Fruit fly (Drosophila melanogaster) whole organism, embryonic: ENCODE results near the gene CG7945.
A peak's percentile ranks its signal among the peaks of the same experiment; 100 is the strongest.

ENCODE experiments used
- Awh ChIP-seq: fragments of 200-800 bp; sonication (Bioruptor generic); IDR thresholded peaks from 2 replicates; pipeline ENCODE4, ENCODE4 v1.3.6; 2022; ENCODE audit warnings: missing biosample characterization, missing genetic modification characterization
- BEAF-32 ChIP-seq: fragments of 200-800 bp; sonication (Bioruptor generic); optimal IDR thresholded peaks from 3 replicates; lab custom pipeline; 2017; ENCODE audit warnings: missing biosample characterization, missing genetic modification characterization, mild to moderate bottlenecking, moderate library complexity, missing genetic modification reagents
- Bgb ChIP-seq: fragments of 200-800 bp; sonication (Bioruptor generic); IDR thresholded peaks from 2 replicates; pipeline ENCODE4 v1.3.6; 2022; ENCODE audit warnings: missing biosample characterization, missing genetic modification characterization; ENCODE audit not compliant: partially characterized antibody
- Bteb2 ChIP-seq: fragments of 200-800 bp; sonication (Bioruptor generic); optimal IDR thresholded peaks from 2 replicates; lab custom pipeline; 2016; ENCODE audit warnings: missing biosample characterization, missing genetic modification characterization
- CG13287 ChIP-seq: fragments of 200-800 bp; sonication (Bioruptor generic); IDR thresholded peaks from 2 replicates; pipeline ENCODE4 v1.3.6; 2022; ENCODE audit warnings: missing biosample characterization, missing genetic modification characterization; ENCODE audit not compliant: partially characterized antibody
- CG15479 ChIP-seq: fragments of 200-800 bp; sonication (Bioruptor generic); optimal IDR thresholded peaks from 3 replicates; lab custom pipeline; 2019; ENCODE audit warnings: missing biosample characterization, mild to moderate bottlenecking, missing genetic modification characterization, moderate library complexity
- CG15514 ChIP-seq: fragments of 200-800 bp; sonication (Bioruptor generic); optimal IDR thresholded peaks from 3 replicates; lab custom pipeline; 2017; ENCODE audit warnings: missing biosample characterization, missing genetic modification characterization, mild to moderate bottlenecking, moderate library complexity, missing genetic modification reagents
- CG15696 ChIP-seq: fragments of 200-800 bp; sonication (Bioruptor generic); optimal IDR thresholded peaks from 2 replicates; lab custom pipeline; 2019; ENCODE audit warnings: missing biosample characterization, mild to moderate bottlenecking, missing genetic modification characterization, moderate library complexity
- CG16779 ChIP-seq: fragments of 200-800 bp; sonication (Bioruptor generic); IDR thresholded peaks from 2 replicates; pipeline ENCODE4 v1.3.6; 2022; ENCODE audit warnings: missing biosample characterization, missing genetic modification characterization
- CG16813 ChIP-seq: fragments of 200-800 bp; sonication (Bioruptor generic); IDR thresholded peaks from 3 replicates; pipeline ENCODE4 v1.3.6; 2022; ENCODE audit warnings: missing biosample characterization, missing genetic modification characterization; ENCODE audit not compliant: partially characterized antibody
- CG18764 ChIP-seq: fragments of 200-800 bp; sonication (Bioruptor generic); optimal IDR thresholded peaks from 3 replicates; lab custom pipeline; 2016; ENCODE audit warnings: missing biosample characterization, missing genetic modification characterization
- CG2120 ChIP-seq: fragments of 200-800 bp; sonication (Bioruptor generic); optimal IDR thresholded peaks from 3 replicates; lab custom pipeline; 2016; ENCODE audit warnings: missing biosample characterization, missing genetic modification characterization
- CG2199 ChIP-seq: fragments of 200-800 bp; sonication (Bioruptor generic); IDR thresholded peaks from 3 replicates; pipeline ENCODE4 v1.3.6; 2022; ENCODE audit warnings: missing biosample characterization, missing genetic modification characterization
- CG34224 ChIP-seq: fragments of 200-800 bp; sonication (Bioruptor generic); IDR thresholded peaks from 3 replicates; pipeline ENCODE4 v1.3.6; 2022; ENCODE audit warnings: missing biosample characterization, missing genetic modification characterization; ENCODE audit not compliant: partially characterized antibody
- CG34422 ChIP-seq: fragments of 200-800 bp; sonication (Bioruptor generic); IDR thresholded peaks from 3 replicates; pipeline ENCODE4 v1.3.6; 2022; ENCODE audit warnings: missing biosample characterization, missing genetic modification characterization
- CG3995 ChIP-seq: fragments of 200-800 bp; sonication (Bioruptor generic); optimal IDR thresholded peaks from 3 replicates; lab custom pipeline; 2016; ENCODE audit warnings: missing biosample characterization, missing genetic modification characterization
- CG8478 ChIP-seq: fragments of >200 bp; optimal IDR thresholded peaks from 2 replicates; lab custom pipeline; 2018
- CG9727 ChIP-seq: fragments of 200-800 bp; sonication (Bioruptor generic); optimal IDR thresholded peaks from 3 replicates; lab custom pipeline; 2017; ENCODE audit warnings: missing biosample characterization, mild to moderate bottlenecking, missing genetic modification characterization
- CoRest ChIP-seq: fragments of 200-800 bp; sonication (Bioruptor generic); optimal IDR thresholded peaks from 3 replicates; lab custom pipeline; 2018; ENCODE audit warnings: missing biosample characterization, mild to moderate bottlenecking, missing genetic modification characterization, moderate library complexity
- D19B ChIP-seq: fragments of 200-800 bp; sonication (Bioruptor generic); optimal IDR thresholded peaks from 2 replicates; lab custom pipeline; 2017; ENCODE audit warnings: missing biosample characterization, mild to moderate bottlenecking, missing genetic modification characterization
- Dll ChIP-seq: fragments of 200-800 bp; sonication (Bioruptor generic); IDR thresholded peaks from 4 replicates; pipeline ENCODE4 v1.3.6; 2022; ENCODE audit warnings: missing biosample characterization, missing genetic modification characterization; ENCODE audit not compliant: partially characterized antibody
- Doc3 ChIP-seq: fragments of 200-800 bp; sonication (Bioruptor generic); IDR thresholded peaks from 3 replicates; pipeline ENCODE4 v1.3.6; 2022; ENCODE audit warnings: missing biosample characterization, missing genetic modification characterization; ENCODE audit not compliant: partially characterized antibody
- GATAe ChIP-seq: fragments of 200-800 bp; sonication (Bioruptor generic); conservative IDR thresholded peaks from 2 replicates; pipeline ENCODE4 v1.3.6; 2022; ENCODE audit warnings: missing biosample characterization, missing genetic modification characterization
- H2.0 ChIP-seq: fragments of 200-800 bp; sonication (Bioruptor generic); IDR thresholded peaks from 2 replicates; pipeline ENCODE4 v1.3.6; 2022; ENCODE audit warnings: missing biosample characterization, missing genetic modification characterization
- Hand ChIP-seq: fragments of 200-800 bp; sonication (Bioruptor generic); optimal IDR thresholded peaks from 2 replicates; lab custom pipeline; 2017; ENCODE audit warnings: mild to moderate bottlenecking, missing biosample characterization, missing genetic modification reagents, missing genetic modification characterization
- Kr ChIP-seq: fragments of 200-800 bp; sonication (Bioruptor generic); optimal IDR thresholded peaks from 2 replicates; lab custom pipeline; 2017; ENCODE audit warnings: missing biosample characterization, mild to moderate bottlenecking, missing genetic modification characterization
- Med ChIP-seq: fragments of 200-800 bp; sonication (Bioruptor generic); peaks from one replicate; lab custom pipeline; 2016; ENCODE audit warnings: missing biosample characterization, missing genetic modification characterization, mild to moderate bottlenecking, inconsistent platforms, moderate library complexity
- Xrp1 ChIP-seq: fragments of 200-800 bp; sonication (Bioruptor generic); IDR thresholded peaks from 2 replicates; pipeline ENCODE4 v1.3.6; 2022; ENCODE audit warnings: missing biosample characterization, missing genetic modification characterization
- crp ChIP-seq, 2 experiments: fragments of 200-800 bp; sonication (Bioruptor generic); optimal IDR thresholded peaks; 2 replicates in 1 of 2; 3 replicates in 1 of 2; lab custom pipeline; 2017; ENCODE audit warnings: missing biosample characterization in 2 of 2, missing genetic modification characterization in 2 of 2, mild to moderate bottlenecking in 1 of 2, moderate library complexity in 1 of 2
- dan ChIP-seq: fragments of 200-800 bp; sonication (Bioruptor generic); IDR thresholded peaks from 2 replicates; pipeline ENCODE4 v1.3.6; 2022; ENCODE audit warnings: missing biosample characterization, missing genetic modification characterization
- exex ChIP-seq: fragments of 200-800 bp; sonication (Bioruptor generic); optimal IDR thresholded peaks from 4 replicates; lab custom pipeline; 2018; ENCODE audit warnings: missing biosample characterization, mild to moderate bottlenecking, missing genetic modification characterization, moderate library complexity
- gcm ChIP-seq: fragments of 200-800 bp; sonication (Bioruptor generic); optimal IDR thresholded peaks from 2 replicates; lab custom pipeline; 2019; ENCODE audit warnings: missing biosample characterization, mild to moderate bottlenecking, missing genetic modification characterization, moderate library complexity
- grn ChIP-seq: fragments of 200-800 bp; sonication (Bioruptor generic); optimal IDR thresholded peaks from 3 replicates; lab custom pipeline; 2017; ENCODE audit warnings: missing biosample characterization, missing genetic modification characterization
- insv ChIP-seq, 2 experiments: fragments of 200-800 bp; sonication (Bioruptor generic); optimal IDR thresholded peaks; 3 replicates each; lab custom pipeline; 2016 to 2018; ENCODE audit warnings: missing biosample characterization in 2 of 2, missing genetic modification characterization in 2 of 2
- mirr ChIP-seq: fragments of 200-800 bp; sonication (Bioruptor generic); optimal IDR thresholded peaks from 3 replicates; lab custom pipeline; 2018; ENCODE audit warnings: missing biosample characterization, mild to moderate bottlenecking, missing genetic modification characterization
- pros ChIP-seq: fragments of 200-800 bp; sonication (Bioruptor generic); optimal IDR thresholded peaks from 3 replicates; lab custom pipeline; 2019; ENCODE audit warnings: missing biosample characterization, mild to moderate bottlenecking, missing genetic modification characterization, moderate library complexity
- rib ChIP-seq: fragments of 200-800 bp; sonication (Bioruptor generic); IDR thresholded peaks from 2 replicates; pipeline ENCODE4 v1.3.6; 2022; ENCODE audit warnings: missing biosample characterization, missing genetic modification characterization
- salm ChIP-seq: fragments of 200-800 bp; sonication (Bioruptor generic); optimal IDR thresholded peaks from 2 replicates; lab custom pipeline; 2018; ENCODE audit warnings: missing biosample characterization, mild to moderate bottlenecking, missing genetic modification characterization
- scrt ChIP-seq: fragments of 200-800 bp; sonication (Bioruptor generic); optimal IDR thresholded peaks from 2 replicates; lab custom pipeline; 2018; ENCODE audit warnings: missing biosample characterization, mild to moderate bottlenecking, missing genetic modification characterization, moderate library complexity
- sd ChIP-seq: fragments of 200-800 bp; sonication (Bioruptor generic); optimal IDR thresholded peaks from 3 replicates; lab custom pipeline; 2018; ENCODE audit warnings: missing biosample characterization, mild to moderate bottlenecking, missing genetic modification characterization, moderate library complexity
- sens ChIP-seq: fragments of 200-800 bp; sonication (Bioruptor generic); peaks from one replicate; lab custom pipeline; 2016; ENCODE audit warnings: missing biosample characterization, missing genetic modification characterization
- sug ChIP-seq: fragments of 200-800 bp; optimal IDR thresholded peaks from 2 replicates; lab custom pipeline; 2019; ENCODE audit warnings: missing biosample characterization, mild to moderate bottlenecking, missing genetic modification characterization, moderate library complexity
- tll ChIP-seq, 2 experiments: fragments of 200-800 bp in 1 of 2; fragments of >200 bp in 1 of 2; sonication (Bioruptor generic) in 1 of 2; optimal IDR thresholded peaks; 2 replicates each; lab custom pipeline; 2017 to 2019; ENCODE audit warnings: missing biosample characterization in 2 of 2, missing genetic modification characterization in 2 of 2, mild to moderate bottlenecking in 1 of 2, moderate library complexity in 1 of 2
- twi ChIP-seq: fragments of 200-800 bp; optimal IDR thresholded peaks from 2 replicates; lab custom pipeline; 2019; ENCODE audit warnings: missing biosample characterization, mild to moderate bottlenecking, missing genetic modification characterization, moderate library complexity
- unc-4 ChIP-seq: fragments of 200-800 bp; sonication (Bioruptor generic); IDR thresholded peaks from 2 replicates; pipeline ENCODE4 v1.3.6; 2022; ENCODE audit warnings: missing biosample characterization, missing genetic modification characterization; ENCODE audit not compliant: partially characterized antibody
- zen ChIP-seq: fragments of 200-800 bp; sonication (Bioruptor generic); optimal IDR thresholded peaks from 3 replicates; lab custom pipeline; 2018; ENCODE audit warnings: missing biosample characterization, mild to moderate bottlenecking, missing genetic modification characterization, moderate library complexity
- zen2 ChIP-seq: fragments of 200-800 bp; sonication (Bioruptor generic); IDR thresholded peaks from 3 replicates; pipeline ENCODE4 v1.3.6; 2022; ENCODE audit warnings: missing biosample characterization, missing genetic modification characterization; ENCODE audit not compliant: partially characterized antibody

Gene CG7945

dm6 chr3L:15517508-15517907 lies 6.4 kb downstream of the CG7945 start (continued):
- no peak for TF ChIP-seq CG16779 (GFP tag; lab: Robert Waterston, UW)
- TF ChIP-seq grn (GFP tag; lab: Kevin White, UChicago), result peak; percentile 8
- TF ChIP-seq CoRest, result no peak
- no peak for TF ChIP-seq CG34422 (GFP tag; lab: Robert Waterston, UW)
- peak; percentile 12 for TF ChIP-seq CG15696 (tag; lab: Kevin White, UChicago)
- peak; percentile 9 for TF ChIP-seq sug (tag; lab: Kevin White, UChicago)
- TF ChIP-seq insv (GFP tag; optimal IDR thresholded peaks at IDR 0.05; lab: Kevin White, UChicago), result no peak
- TF ChIP-seq mirr (GFP tag; lab: Kevin White, UChicago), result peak; percentile 12
- no peak for TF ChIP-seq CG8478 (lab: Kevin White, UChicago)
- no peak for TF ChIP-seq CG2120 (GFP tag; lab: Kevin White, UChicago)
- TF ChIP-seq CG15514, result no peak
- TF ChIP-seq CG16813 (GFP tag; lab: Robert Waterston, UW), result no peak
- TF ChIP-seq Bteb2, result no peak
- no peak for TF ChIP-seq D19B (GFP tag; lab: Kevin White, UChicago)
- no peak for TF ChIP-seq CG15479 (GFP tag; lab: Kevin White, UChicago)
- TF ChIP-seq H2.0 (GFP tag; lab: Robert Waterston, UW), result 0 out of 2 replicates have a peak, but pooled peaks have one; percentile 18
- TF ChIP-seq gcm, result no peak
- no peak for TF ChIP-seq scrt (GFP tag; lab: Kevin White, UChicago)
- peak; percentile 55 for TF ChIP-seq sd (tag; lab: Kevin White, UChicago)
- peak; percentile 84; the same call in 2 of the 3 replicates for TF ChIP-seq CG2199 (GFP tag; lab: Robert Waterston, UW)
- TF ChIP-seq CG9727 (GFP tag; lab: Kevin White, UChicago), result no peak
- no peak for TF ChIP-seq dan
- TF ChIP-seq GATAe (GFP tag; lab: Robert Waterston, UW), result peak; percentile 72
- TF ChIP-seq exex, result peak; percentile 93

DNA sequence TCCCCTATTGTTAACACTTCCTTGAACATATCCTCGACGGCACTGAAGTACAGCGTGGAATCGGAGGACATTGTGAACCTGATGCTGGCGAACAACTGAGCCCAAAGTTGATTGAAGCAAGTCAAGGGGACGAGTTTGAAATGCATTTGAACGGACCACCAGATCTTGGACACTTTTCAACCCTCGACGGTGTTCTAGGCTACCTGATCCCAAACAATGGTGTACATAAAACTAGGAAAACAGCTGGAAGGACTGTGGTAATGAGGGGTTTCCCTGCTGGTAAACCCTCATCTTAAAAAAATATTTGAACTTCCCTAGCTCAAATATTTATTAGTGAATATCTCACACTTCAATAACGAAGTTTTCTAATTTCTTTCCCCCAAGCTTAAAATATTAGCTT lies 7.0 kb downstream of the CG7945 start, which contains the start of gene CG13454:
Gene CG13454 (minus strand): TSS at position 101 of the 400 bp plus-strand sequence.
- TF ChIP-seq Xrp1 (0 out of 2 replicates have a peak, but pooled peaks have one; percentile 8), tll (GFP tag; optimal IDR thresholded peaks at IDR 0.05; lab: Kevin White, UChicago) (peak in 1 of 2 experiments; percentile 32), salm (no peak), CG18764 (GFP tag; lab: Kevin White, UChicago) (no peak), pros (GFP tag; lab: Kevin White, UChicago) (peak; percentile 44), Kr (GFP tag; lab: Kevin White, UChicago) (peak; percentile 8), twi (tag; lab: Kevin White, UChicago) (peak; percentile 36), CG2199 (GFP tag; lab: Robert Waterston, UW) (0 out of 3 replicates have a peak, but pooled peaks have one; percentile 21), Awh (GFP tag; lab: Robert Waterston, UW) (0 out of 2 replicates have a peak, but pooled peaks have one; percentile 10), zen (tag; lab: Kevin White, UChicago) (peak; percentile 69), crp (GFP tag; optimal IDR thresholded peaks at IDR 0.05; lab: Kevin White, UChicago) (peak in 1 of 2 experiments; percentile 1), sens (peak; percentile 60), Doc3 (no peak)

DNA sequence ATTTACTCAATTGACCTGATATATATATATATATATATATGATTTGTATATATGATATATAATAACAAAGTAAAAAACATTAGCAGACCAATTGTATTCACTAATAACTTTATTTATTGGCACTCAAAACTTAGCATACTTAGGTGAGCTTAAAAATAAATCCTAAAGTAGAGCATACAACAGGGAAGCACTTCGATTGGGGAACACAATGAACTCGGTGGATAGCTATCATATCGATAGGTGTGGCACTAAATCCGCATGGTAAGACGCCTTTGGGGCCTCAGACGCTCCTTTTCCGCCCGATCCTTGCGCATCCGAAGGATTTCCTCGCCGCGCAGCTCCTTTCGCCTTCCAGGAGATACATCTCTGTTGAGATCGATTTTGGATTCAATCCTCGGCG lies 7.5 kb downstream of the CG7945 start:
- no peak for TF ChIP-seq Hand (GFP tag; lab: Kevin White, UChicago)
- peak; percentile 50; the same call in 1 of the 4 replicates for TF ChIP-seq Dll (GFP tag; lab: Robert Waterston, UW)
- TF ChIP-seq Med (GFP tag; lab: Kevin White, UChicago), result peak; percentile 54
- TF ChIP-seq rib, result no peak
- peak; percentile 36; the same call in 1 of the 2 replicates for TF ChIP-seq CG13287 (GFP tag; lab: Robert Waterston, UW)
- TF ChIP-seq zen2 (GFP tag; lab: Robert Waterston, UW), result no peak
- peak; percentile 66 for TF ChIP-seq BEAF-32 (GFP tag; lab: Kevin White, UChicago)
- TF ChIP-seq Bgb (GFP tag; lab: Robert Waterston, UW), result peak; percentile 34
- TF ChIP-seq CG3995 (GFP tag; lab: Kevin White, UChicago), result peak; percentile 30
- TF ChIP-seq Doc3, result 0 out of 3 replicates have a peak, but pooled peaks have one; percentile 36
- TF ChIP-seq CG34224 (GFP tag; lab: Robert Waterston, UW), result peak; percentile 43; the same call in 2 of the 3 replicates
- 0 out of 2 replicates have a peak, but pooled peaks have one; percentile 36 for TF ChIP-seq unc-4
